Fruit fly (Drosophila melanogaster): ENCODE results near the gene CG42577.
A peak's percentile ranks its signal among the peaks of the same experiment; 100 is the strongest.

Gene CG42577

DNA sequence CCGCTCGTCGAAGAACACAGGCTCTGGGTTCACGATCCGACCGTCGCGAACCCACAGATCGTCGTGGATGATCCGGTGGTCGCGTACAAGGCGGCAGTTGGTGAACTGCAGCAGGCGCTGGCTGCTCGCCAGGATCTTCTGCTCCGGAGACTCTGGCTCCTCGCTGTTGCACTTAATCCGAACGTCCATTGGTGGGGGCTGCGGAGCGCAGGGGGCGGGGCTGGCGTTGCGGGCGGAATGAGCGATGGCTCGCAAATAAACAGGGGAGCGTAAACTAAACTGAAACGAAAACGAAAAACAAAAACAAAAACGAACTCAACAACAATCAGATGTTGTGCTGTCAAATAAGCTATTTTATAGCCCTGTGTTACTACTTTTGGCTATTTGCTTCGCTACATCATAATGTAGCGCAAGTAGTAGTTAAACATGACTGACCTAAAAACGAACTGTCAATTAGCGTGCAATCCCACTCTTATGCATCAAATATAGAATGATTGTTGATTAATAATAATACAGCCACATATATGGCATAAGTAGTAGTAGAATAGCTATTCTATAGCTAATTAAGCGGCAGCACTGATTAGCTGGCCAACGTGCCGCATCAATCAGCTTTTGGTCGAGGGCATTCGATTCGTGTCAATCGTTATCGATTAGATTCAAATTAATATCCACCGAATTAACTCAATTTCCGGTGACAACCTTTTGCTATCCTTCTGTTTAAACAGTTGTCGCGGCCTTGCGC, 2.0 kb upstream of the CG42577 start, which contains the start of gene CG17065 (continued):
- TF ChIP-seq salr (GFP tag; optimal IDR thresholded peaks at IDR 0.05) (no peak), fkh (GFP tag; optimal IDR thresholded peaks at IDR 0.05) (peak; percentile 29), CG6792 (GFP tag; optimal IDR thresholded peaks at IDR 0.05) (no peak), CG4318 (GFP tag; optimal IDR thresholded peaks at IDR 0.05) (no peak)

DNA sequence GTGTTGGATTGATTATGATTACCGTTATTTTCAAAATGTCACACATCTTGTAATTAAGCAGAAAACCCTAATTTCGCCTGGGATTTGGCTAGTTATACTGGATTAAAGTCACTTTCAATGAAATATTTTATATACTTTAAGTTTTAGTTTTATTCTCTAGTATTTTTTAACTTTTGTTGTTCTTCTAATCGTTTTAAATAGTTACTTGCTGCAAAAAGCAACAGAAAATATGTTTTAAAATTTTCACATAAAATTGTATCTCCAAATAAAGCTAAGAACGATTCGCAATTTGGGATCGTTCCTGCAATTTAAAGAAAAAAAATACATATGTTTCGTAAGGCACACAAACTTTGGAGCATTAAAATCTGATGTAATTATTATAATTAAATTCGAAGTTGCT, 10.6 kb downstream of the CG42577 start, which contains the start of gene Inx6:
Inx6 (minus strand) TSS at position 101 of the 400 bp plus-strand sequence.
- TF ChIP-seq OdsH (GFP tag; optimal IDR thresholded peaks at IDR 0.05) (no peak), Eip78C (GFP tag) (no peak), lz (GFP tag; optimal IDR thresholded peaks at IDR 0.05) (no peak), CG31627 (GFP tag; optimal IDR thresholded peaks at IDR 0.05) (no peak), net (GFP tag; optimal IDR thresholded peaks at IDR 0.05) (no peak), salr (GFP tag; optimal IDR thresholded peaks at IDR 0.05) (no peak), Hr39 (GFP tag; optimal IDR thresholded peaks at IDR 0.05) (no peak), CG34406 (GFP tag; optimal IDR thresholded peaks at IDR 0.05) (no peak), CG4318 (GFP tag; optimal IDR thresholded peaks at IDR 0.05) (no peak), CG8319 (GFP tag; optimal IDR thresholded peaks at IDR 0.05) (no peak), cyc (GFP tag; optimal IDR thresholded peaks at IDR 0.05) (no peak), Blimp-1 (GFP tag; optimal IDR thresholded peaks at IDR 0.05) (no peak), CG6808 (GFP tag; optimal IDR thresholded peaks at IDR 0.05) (no peak), Ets96B (tag; optimal IDR thresholded peaks at IDR 0.05) (no peak), fd85E (GFP tag; optimal IDR thresholded peaks at IDR 0.05) (no peak)
